Fruit fly (Drosophila melanogaster) whole organism, embryonic: ENCODE data around the gene sob.
A peak's percentile ranks its signal among the peaks of the same experiment; 100 is the strongest.

Source experiments
- Ada2b ChIP-seq: fragments of 200-800 bp; sonication (Bioruptor generic); IDR thresholded peaks from 2 replicates; pipeline ENCODE4 v1.3.6; 2022; ENCODE audit warnings: missing biosample characterization, missing genetic modification characterization
- CG1024 ChIP-seq: fragments of 200-800 bp; sonication (Bioruptor generic); IDR thresholded peaks from 2 replicates; pipeline ENCODE4 v1.3.6; 2022; ENCODE audit warnings: missing biosample characterization, missing genetic modification characterization
- CG10654 ChIP-seq: fragments of 200-800 bp; sonication (Bioruptor generic); optimal IDR thresholded peaks from 2 replicates; lab custom pipeline; 2016; ENCODE audit warnings: missing biosample characterization, missing genetic modification characterization
- CG11085 ChIP-seq: fragments of 200-800 bp; sonication (Bioruptor generic); IDR thresholded peaks from 2 replicates; pipeline ENCODE4 v1.3.6; 2022; ENCODE audit warnings: missing biosample characterization, missing genetic modification characterization
- CG11560 ChIP-seq: fragments of 200-800 bp; sonication (Bioruptor generic); IDR thresholded peaks from 3 replicates; pipeline ENCODE4 v1.3.6; 2022; ENCODE audit warnings: missing biosample characterization, missing genetic modification characterization
- CG12219 ChIP-seq: fragments of 200-800 bp; sonication (Bioruptor generic); optimal IDR thresholded peaks from 3 replicates; lab custom pipeline; 2018; ENCODE audit warnings: missing biosample characterization, mild to moderate bottlenecking, missing genetic modification characterization
- CG12236 ChIP-seq: fragments of 200-800 bp; sonication (Bioruptor generic); optimal IDR thresholded peaks from 2 replicates; lab custom pipeline; 2016; ENCODE audit warnings: missing biosample characterization, missing genetic modification characterization
- CG12659 ChIP-seq: fragments of 200-800 bp; sonication (Bioruptor generic); optimal IDR thresholded peaks from 3 replicates; lab custom pipeline; 2017; ENCODE audit warnings: mild to moderate bottlenecking, missing biosample characterization, missing genetic modification reagents, missing genetic modification characterization
- CG17359 ChIP-seq: fragments of 200-800 bp; sonication (Bioruptor generic); optimal IDR thresholded peaks from 3 replicates; lab custom pipeline; 2018; ENCODE audit warnings: missing biosample characterization, mild to moderate bottlenecking, missing genetic modification characterization, moderate library complexity
- CG18599 ChIP-seq: fragments of 200-800 bp; sonication (Bioruptor generic); optimal IDR thresholded peaks from 3 replicates; lab custom pipeline; 2017; ENCODE audit warnings: missing biosample characterization, missing genetic modification characterization, mild to moderate bottlenecking, moderate library complexity, missing genetic modification reagents
- CG18764 ChIP-seq: fragments of 200-800 bp; sonication (Bioruptor generic); optimal IDR thresholded peaks from 3 replicates; lab custom pipeline; 2016; ENCODE audit warnings: missing biosample characterization, missing genetic modification characterization
- CG2116 ChIP-seq: fragments of 200-800 bp; sonication (Bioruptor generic); optimal IDR thresholded peaks from 3 replicates; lab custom pipeline; 2018; ENCODE audit warnings: missing biosample characterization, mild to moderate bottlenecking, missing genetic modification characterization
- CG2199 ChIP-seq: fragments of 200-800 bp; sonication (Bioruptor generic); IDR thresholded peaks from 3 replicates; pipeline ENCODE4 v1.3.6; 2022; ENCODE audit warnings: missing biosample characterization, missing genetic modification characterization
- CG4730 ChIP-seq: fragments of 200-800 bp; sonication (Bioruptor generic); IDR thresholded peaks from 2 replicates; pipeline ENCODE4 v1.3.6; 2022; ENCODE audit warnings: missing biosample characterization, missing genetic modification characterization
- CG5245 ChIP-seq: fragments of 200-800 bp; sonication (Bioruptor generic); optimal IDR thresholded peaks from 3 replicates; lab custom pipeline; 2016; ENCODE audit warnings: missing biosample characterization, missing genetic modification characterization
- CG6765 ChIP-seq: fragments of 200-800 bp; sonication (Bioruptor generic); optimal IDR thresholded peaks from 3 replicates; lab custom pipeline; 2017; ENCODE audit warnings: missing biosample characterization, mild to moderate bottlenecking, missing genetic modification characterization
- CG6813 ChIP-seq: fragments of 200-800 bp; sonication (Bioruptor generic); optimal IDR thresholded peaks from 2 replicates; lab custom pipeline; 2017; ENCODE audit warnings: missing biosample characterization, missing genetic modification characterization, mild to moderate bottlenecking, moderate library complexity, missing genetic modification reagents
- CHES-1-like ChIP-seq: fragments of 200-800 bp; sonication (Bioruptor generic); optimal IDR thresholded peaks from 2 replicates; lab custom pipeline; 2016; ENCODE audit warnings: missing biosample characterization, missing genetic modification characterization
- D ChIP-seq, 2 experiments: fragments of 200-800 bp in 1 of 2; fragments of >200 bp in 1 of 2; sonication (Bioruptor generic) in 1 of 2; optimal IDR thresholded peaks; 2 replicates in 1 of 2; 3 replicates in 1 of 2; lab custom pipeline; 2017; ENCODE audit warnings: mild to moderate bottlenecking in 1 of 2, missing biosample characterization in 1 of 2, missing genetic modification characterization in 1 of 2, missing genetic modification reagents in 1 of 2
- Dip3 ChIP-seq: fragments of 200-800 bp; sonication (Bioruptor generic); optimal IDR thresholded peaks from 3 replicates; lab custom pipeline; 2016; ENCODE audit warnings: missing biosample characterization, missing genetic modification characterization
- E2f1 ChIP-seq: fragments of 200-800 bp; sonication (Bioruptor generic); IDR thresholded peaks from 2 replicates; pipeline ENCODE4 v1.3.6; 2022; ENCODE audit warnings: missing biosample characterization, missing genetic modification characterization
- Jarid2 ChIP-seq: fragments of 200-800 bp; sonication (Bioruptor generic); optimal IDR thresholded peaks from 3 replicates; lab custom pipeline; 2017; ENCODE audit warnings: mild to moderate bottlenecking, missing biosample characterization, missing genetic modification reagents, missing genetic modification characterization
- Kr ChIP-seq: fragments of 200-800 bp; sonication (Bioruptor generic); optimal IDR thresholded peaks from 2 replicates; lab custom pipeline; 2017; ENCODE audit warnings: missing biosample characterization, mild to moderate bottlenecking, missing genetic modification characterization
- Lhr ChIP-seq: fragments of 200-800 bp; sonication (Bioruptor generic); optimal IDR thresholded peaks from 3 replicates; lab custom pipeline; 2017; ENCODE audit warnings: mild to moderate bottlenecking, missing biosample characterization, missing genetic modification reagents, missing genetic modification characterization
- Mes4 ChIP-seq: fragments of 200-800 bp; sonication (Bioruptor generic); optimal IDR thresholded peaks from 2 replicates; lab custom pipeline; 2016; ENCODE audit warnings: missing biosample characterization, missing genetic modification characterization
- Myb ChIP-seq: fragments of 200-800 bp; sonication (Bioruptor generic); optimal IDR thresholded peaks from 2 replicates; lab custom pipeline; 2016; ENCODE audit warnings: missing biosample characterization, missing genetic modification characterization
- Nf-YA ChIP-seq: fragments of 200-800 bp; sonication (Bioruptor generic); IDR thresholded peaks from 2 replicates; pipeline ENCODE4 v1.3.6; 2022; ENCODE audit warnings: missing biosample characterization, missing genetic modification characterization
- Side ChIP-seq: fragments of 200-800 bp; sonication (Bioruptor generic); optimal IDR thresholded peaks from 2 replicates; lab custom pipeline; 2016; ENCODE audit warnings: missing biosample characterization, missing genetic modification characterization
- Six4 ChIP-seq: fragments of 200-800 bp; sonication (Bioruptor generic); optimal IDR thresholded peaks from 2 replicates; lab custom pipeline; 2016; ENCODE audit warnings: missing biosample characterization, missing genetic modification characterization
- Tbp ChIP-seq: fragments of >200 bp; optimal IDR thresholded peaks from 2 replicates; lab custom pipeline; 2018; ENCODE audit warnings: missing biosample characterization, missing genetic modification characterization
- Xbp1 ChIP-seq: fragments of 200-800 bp; sonication (Bioruptor generic); optimal IDR thresholded peaks from 3 replicates; lab custom pipeline; 2016; ENCODE audit warnings: missing biosample characterization, mild to moderate bottlenecking, missing genetic modification characterization
- Xrp1 ChIP-seq: fragments of 200-800 bp; sonication (Bioruptor generic); IDR thresholded peaks from 2 replicates; pipeline ENCODE4 v1.3.6; 2022; ENCODE audit warnings: missing biosample characterization, missing genetic modification characterization
- cad ChIP-seq: fragments of >200 bp; optimal IDR thresholded peaks from 2 replicates; lab custom pipeline; 2017; ENCODE audit warnings: missing biosample characterization, missing genetic modification characterization
- dimm ChIP-seq: fragments of 200-800 bp; sonication (Bioruptor generic); IDR thresholded peaks from 2 replicates; pipeline ENCODE4 v1.3.6; 2022; ENCODE audit warnings: missing biosample characterization, missing genetic modification characterization
- fd3F ChIP-seq: fragments of 200-800 bp; sonication (Bioruptor generic); optimal IDR thresholded peaks from 2 replicates; lab custom pipeline; 2018; ENCODE audit warnings: missing biosample characterization, mild to moderate bottlenecking, missing genetic modification characterization, moderate library complexity
- fd64A ChIP-seq: fragments of 200-800 bp; sonication (Bioruptor generic); optimal IDR thresholded peaks from 3 replicates; lab custom pipeline; 2018; ENCODE audit warnings: missing biosample characterization, mild to moderate bottlenecking, missing genetic modification characterization
- ftz-f1 ChIP-seq: fragments of 200-800 bp; sonication (Bioruptor generic); optimal IDR thresholded peaks from 2 replicates; lab custom pipeline; 2016; ENCODE audit warnings: missing biosample characterization, missing genetic modification characterization
- gce ChIP-seq: fragments of 200-800 bp; sonication (Bioruptor generic); IDR thresholded peaks from 3 replicates; pipeline ENCODE4 v1.3.6; 2022; ENCODE audit warnings: missing biosample characterization, missing genetic modification characterization
- jumu ChIP-seq: fragments of 200-800 bp; sonication (Bioruptor generic); optimal IDR thresholded peaks from 3 replicates; lab custom pipeline; 2016; ENCODE audit warnings: missing biosample characterization, missing genetic modification characterization
- kay ChIP-seq: fragments of 200-800 bp; sonication (Bioruptor generic); optimal IDR thresholded peaks from 2 replicates; lab custom pipeline; 2016; ENCODE audit warnings: missing biosample characterization, missing genetic modification characterization
- p53 ChIP-seq: fragments of 200-800 bp; sonication (Bioruptor generic); optimal IDR thresholded peaks from 2 replicates; lab custom pipeline; 2016; ENCODE audit warnings: missing biosample characterization, missing genetic modification characterization
- phol ChIP-seq: fragments of 200-800 bp; sonication (Bioruptor generic); optimal IDR thresholded peaks from 3 replicates; lab custom pipeline; 2018; ENCODE audit warnings: missing biosample characterization, mild to moderate bottlenecking, missing genetic modification characterization, moderate library complexity
- rib ChIP-seq: fragments of 200-800 bp; sonication (Bioruptor generic); IDR thresholded peaks from 2 replicates; pipeline ENCODE4 v1.3.6; 2022; ENCODE audit warnings: missing biosample characterization, missing genetic modification characterization
- row ChIP-seq: fragments of 200-800 bp; sonication (Bioruptor generic); IDR thresholded peaks from 3 replicates; pipeline ENCODE4 v1.3.6; 2022; ENCODE audit warnings: missing biosample characterization, missing genetic modification characterization
- salm ChIP-seq: fragments of 200-800 bp; sonication (Bioruptor generic); optimal IDR thresholded peaks from 2 replicates; lab custom pipeline; 2018; ENCODE audit warnings: missing biosample characterization, mild to moderate bottlenecking, missing genetic modification characterization
- sens ChIP-seq: fragments of 200-800 bp; sonication (Bioruptor generic); peaks from one replicate; lab custom pipeline; 2016; ENCODE audit warnings: missing biosample characterization, missing genetic modification characterization
- sqz ChIP-seq: fragments of 200-800 bp; sonication (Bioruptor generic); optimal IDR thresholded peaks from 3 replicates; lab custom pipeline; 2018; ENCODE audit warnings: missing biosample characterization, mild to moderate bottlenecking, missing genetic modification characterization
- tll ChIP-seq, 2 experiments: fragments of 200-800 bp in 1 of 2; fragments of >200 bp in 1 of 2; sonication (Bioruptor generic) in 1 of 2; optimal IDR thresholded peaks; 2 replicates each; lab custom pipeline; 2017 to 2019; ENCODE audit warnings: missing biosample characterization in 2 of 2, missing genetic modification characterization in 2 of 2, mild to moderate bottlenecking in 1 of 2, moderate library complexity in 1 of 2
- ttk ChIP-seq: fragments of 200-800 bp; sonication (Bioruptor generic); IDR thresholded peaks from 2 replicates; pipeline ENCODE4 v2.1.2; 2022; ENCODE audit warnings: missing biosample characterization, missing genetic modification characterization
- yki ChIP-seq: fragments of >200 bp; optimal IDR thresholded peaks from 3 replicates; lab custom pipeline; 2018
- z ChIP-seq: fragments of 200-800 bp; sonication (Bioruptor generic); IDR thresholded peaks from 3 replicates; pipeline ENCODE4 v1.3.6; 2022; ENCODE audit warnings: missing biosample characterization, missing genetic modification characterization
- zf30C ChIP-seq: fragments of 200-800 bp; sonication (Bioruptor generic); optimal IDR thresholded peaks from 3 replicates; lab custom pipeline; 2018; ENCODE audit warnings: missing biosample characterization, mild to moderate bottlenecking, missing genetic modification characterization

sob gene

dm6 chr2L:3611762-3612424, 31.3 kb upstream of the sob start (continued):
- TF ChIP-seq CG12219 (GFP tag; lab: Kevin White, UChicago) (no peak), CG10654 (GFP tag; lab: Kevin White, UChicago) (no peak), ttk (no peak), CG17359 (tag; lab: Kevin White, UChicago) (no peak), Xrp1 (GFP tag; lab: Robert Waterston, UW) (no peak), salm (no peak), Xbp1 (GFP tag; lab: Kevin White, UChicago) (no peak), rib (GFP tag; lab: Robert Waterston, UW) (0 out of 2 replicates have a peak, but pooled peaks have one; percentile 34), CG18599 (no peak), CG11560 (tag; lab: Robert Waterston, UW) (no peak), CG4730 (no peak), CG12236 (GFP tag; lab: Kevin White, UChicago) (no peak), Lhr (GFP tag; lab: Kevin White, UChicago) (no peak), sens (GFP tag; lab: Kevin White, UChicago) (peak; percentile 73), jumu (no peak), Tbp (GFP tag; lab: Kevin White, UChicago) (no peak), z (GFP tag; lab: Robert Waterston, UW) (0 out of 3 replicates have a peak, but pooled peaks have one; percentile 24), CG2199 (GFP tag; lab: Robert Waterston, UW) (no peak), fd3F (GFP tag; lab: Kevin White, UChicago) (no peak), CG6765 (GFP tag; lab: Kevin White, UChicago) (no peak), Jarid2 (GFP tag; lab: Kevin White, UChicago) (no peak), ftz-f1 (GFP tag; lab: Kevin White, UChicago) (no peak), yki (lab: Kevin White, UChicago) (no peak), row (GFP tag; lab: Robert Waterston, UW) (no peak), CG18764 (no peak), Myb (no peak), zf30C (no peak), Nf-YA (GFP tag; lab: Robert Waterston, UW) (0 out of 2 replicates have a peak, but pooled peaks have one; percentile 24), kay (GFP tag; lab: Kevin White, UChicago) (no peak), cad (GFP tag; lab: Kevin White, UChicago) (peak; percentile 90), CG5245 (GFP tag; lab: Kevin White, UChicago) (no peak)

- TF ChIP-seq p53 (GFP tag; lab: Kevin White, UChicago) (no peak), sqz (GFP tag; lab: Kevin White, UChicago) (no peak), cad (GFP tag; lab: Kevin White, UChicago) (peak; percentile 89), CHES-1-like (no peak), Dip3 (no peak), Ada2b (GFP tag; lab: Robert Waterston, UW) (no peak), E2f1 (GFP tag; lab: Robert Waterston, UW) (no peak), CG1024 (GFP tag; lab: Robert Waterston, UW) (no peak), D (optimal IDR thresholded peaks at IDR 0.05; lab: Kevin White, UChicago) (peak; percentile 66), D (GFP tag; optimal IDR thresholded peaks at IDR 0.05; lab: Kevin White, UChicago) (no peak), Mes4 (no peak), tll (GFP tag; optimal IDR thresholded peaks at IDR 0.05; lab: Kevin White, UChicago) (peak in 1 of 2 experiments; percentile 96), CG12659 (GFP tag; lab: Kevin White, UChicago) (no peak), Six4 (no peak), Kr (GFP tag; lab: Kevin White, UChicago) (peak; percentile 72), CG6813 (no peak), phol (tag; lab: Kevin White, UChicago) (no peak), CG11085 (GFP tag; lab: Robert Waterston, UW) (no peak), dimm (no peak), fd64A (GFP tag; lab: Kevin White, UChicago) (no peak), CG2116 (no peak), gce (GFP tag; lab: Robert Waterston, UW) (no peak), Side (GFP tag; lab: Kevin White, UChicago) (no peak)
Observed at dm6 chr2L:3610608-3611007, 30.0 kb upstream of the sob start.
